Worm (Caenorhabditis elegans): Measurements from ENCODE around the gene nas-28.

nas-28 gene

DNA sequence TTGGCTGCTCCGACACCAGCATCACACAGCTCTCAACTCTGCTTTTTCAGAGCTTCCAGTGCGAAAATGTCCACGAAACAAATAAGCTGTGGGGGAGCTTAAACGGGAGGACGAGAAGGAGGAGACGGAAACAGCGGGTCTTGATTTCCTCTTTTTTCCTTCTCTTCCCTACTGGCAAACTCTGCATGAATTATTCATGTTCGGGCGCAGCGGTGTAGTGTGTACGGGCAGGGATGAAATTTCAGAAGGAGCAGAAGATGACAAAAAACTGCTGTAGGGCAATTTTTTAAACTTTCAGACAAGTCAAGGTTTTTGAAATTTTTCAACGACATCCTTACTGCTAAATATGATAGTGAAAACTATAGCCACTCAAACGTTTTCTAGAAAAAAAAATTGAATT, 43.7 kb downstream of the nas-28 start:
- TF ChIP-seq sma-9 (GFP tag; optimal IDR thresholded peaks at IDR 0.05) (peak; percentile 28), sma-9 (tag; optimal IDR thresholded peaks at IDR 0.05) (no peak), elt-1 (tag; optimal IDR thresholded peaks at IDR 0.05) (no peak), lsy-2 (tag; optimal IDR thresholded peaks at IDR 0.05) (no peak), lin-13 (GFP tag; optimal IDR thresholded peaks at IDR 0.05) (no peak), peb-1 (tag; optimal IDR thresholded peaks at IDR 0.05) (no peak), fos-1 (tag; optimal IDR thresholded peaks at IDR 0.05) (no peak), unc-55 (GFP tag; optimal IDR thresholded peaks at IDR 0.05) (peak; percentile 45), zag-1 (tag; optimal IDR thresholded peaks at IDR 0.05) (peak; percentile 9), egl-27 (tag; optimal IDR thresholded peaks at IDR 0.05) (no peak), sem-4 (tag; optimal IDR thresholded peaks at IDR 0.05) (no peak), ztf-4 (tag; optimal IDR thresholded peaks at IDR 0.05) (no peak), mdl-1 (tag; optimal IDR thresholded peaks at IDR 0.05) (peak in 1 of 2 experiments; percentile 18), aly-2 (tag; optimal IDR thresholded peaks at IDR 0.05) (no peak), nhr-11 (tag; optimal IDR thresholded peaks at IDR 0.05) (no peak), nhr-25 (tag; optimal IDR thresholded peaks at IDR 0.05) (no peak)

DNA sequence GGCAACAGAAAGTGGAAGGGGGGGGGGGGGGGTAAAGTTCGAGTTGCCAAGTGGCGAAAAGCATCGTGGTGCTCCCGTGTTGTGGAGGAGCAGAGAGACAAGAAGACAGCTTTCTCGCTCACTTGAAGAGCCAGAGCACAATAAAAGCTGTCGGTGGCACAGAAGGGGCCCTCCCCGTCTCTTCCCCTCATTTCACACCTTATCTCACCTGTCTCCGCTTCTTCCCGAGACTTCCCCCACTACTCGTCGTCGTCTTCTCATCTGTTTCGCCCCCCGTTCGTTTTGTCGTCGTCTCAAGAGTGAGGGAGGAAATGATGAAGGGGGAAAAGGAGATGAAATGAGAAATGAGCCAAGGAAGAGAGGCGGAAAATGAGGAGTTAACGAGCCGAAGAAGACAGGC, 44.6 kb downstream of the nas-28 start:
- TF ChIP-seq ZK546.5 (tag; optimal IDR thresholded peaks at IDR 0.05) = no peak
- TF ChIP-seq unc-55 (GFP tag; optimal IDR thresholded peaks at IDR 0.05) = peak; percentile 48
- no peak for TF ChIP-seq snpc-4 (tag; optimal IDR thresholded peaks at IDR 0.05)
- TF ChIP-seq F13H6.1 (tag; optimal IDR thresholded peaks at IDR 0.05) = peak; percentile 82
- TF ChIP-seq nhr-237 (tag; optimal IDR thresholded peaks at IDR 0.05) = no peak
- TF ChIP-seq skn-1 (tag; optimal IDR thresholded peaks at IDR 0.05) = no peak
- TF ChIP-seq egl-27 (tag; optimal IDR thresholded peaks at IDR 0.05) = no peak
- TF ChIP-seq fos-1 (tag; optimal IDR thresholded peaks at IDR 0.05) = no peak
- TF ChIP-seq nhr-77 (tag; optimal IDR thresholded peaks at IDR 0.05) = no peak
- TF ChIP-seq nhr-10 (tag; optimal IDR thresholded peaks at IDR 0.05) = no peak
- no peak for TF ChIP-seq blmp-1 (tag; optimal IDR thresholded peaks at IDR 0.05; ENCODE audit: insufficient read depth)
- peak; percentile 13 for TF ChIP-seq sma-9 (GFP tag; optimal IDR thresholded peaks at IDR 0.05)
- no peak for TF ChIP-seq sma-9 (tag; optimal IDR thresholded peaks at IDR 0.05)
- TF ChIP-seq ztf-4 (tag; optimal IDR thresholded peaks at IDR 0.05) = no peak
- TF ChIP-seq unc-62 (GFP tag; optimal IDR thresholded peaks at IDR 0.05) = no peak
- peak; percentile 12 for TF ChIP-seq lin-13 (GFP tag; optimal IDR thresholded peaks at IDR 0.05)
- no peak for TF ChIP-seq nhr-12 (tag; optimal IDR thresholded peaks at IDR 0.05)
- no peak for TF ChIP-seq aly-2 (tag; optimal IDR thresholded peaks at IDR 0.05)
- TF ChIP-seq lsy-2 (tag; optimal IDR thresholded peaks at IDR 0.05) = peak in 1 of 2 experiments; percentile 18
- peak; percentile 32 for TF ChIP-seq C34F6.9 (tag; optimal IDR thresholded peaks at IDR 0.05)
- TF ChIP-seq nhr-11 (tag; optimal IDR thresholded peaks at IDR 0.05) = no peak
- no peak for TF ChIP-seq zag-1 (tag; optimal IDR thresholded peaks at IDR 0.05)
- TF ChIP-seq gmeb-1 (tag; optimal IDR thresholded peaks at IDR 0.05) = no peak
- TF ChIP-seq elt-1 (tag; optimal IDR thresholded peaks at IDR 0.05) = no peak
- peak; percentile 23 for TF ChIP-seq nhr-129 (tag; optimal IDR thresholded peaks at IDR 0.05)
- TF ChIP-seq sem-4 (tag; optimal IDR thresholded peaks at IDR 0.05) = no peak
- TF ChIP-seq nhr-21 (tag; optimal IDR thresholded peaks at IDR 0.05) = no peak
- no peak for TF ChIP-seq mab-5 (tag; optimal IDR thresholded peaks at IDR 0.05)

- TF ChIP-seq lin-11 (tag; optimal IDR thresholded peaks at IDR 0.05) (peak; percentile 16), nhr-21 (tag; optimal IDR thresholded peaks at IDR 0.05) (no peak), sma-9 (GFP tag; optimal IDR thresholded peaks at IDR 0.05) (peak; percentile 92), sma-9 (tag; optimal IDR thresholded peaks at IDR 0.05) (no peak), mdl-1 (tag; optimal IDR thresholded peaks at IDR 0.05) (peak; percentile 46 to 51), ama-1 (optimal IDR thresholded peaks at IDR 0.05) (no peak), C34F6.9 (tag; optimal IDR thresholded peaks at IDR 0.05) (peak; percentile 77), lsy-2 (tag; optimal IDR thresholded peaks at IDR 0.05) (peak; percentile 31 to 79), peb-1 (tag; optimal IDR thresholded peaks at IDR 0.05) (no peak), Y55F3AM.14 (GFP tag; optimal IDR thresholded peaks at IDR 0.05) (peak; percentile 84), unc-55 (GFP tag; optimal IDR thresholded peaks at IDR 0.05) (peak; percentile 76), crh-2 (tag; optimal IDR thresholded peaks at IDR 0.05) (peak; percentile 81), alr-1 (tag; optimal IDR thresholded peaks at IDR 0.05) (no peak), nhr-6 (tag; optimal IDR thresholded peaks at IDR 0.05) (peak; percentile 49), zag-1 (tag; optimal IDR thresholded peaks at IDR 0.05) (peak; percentile 93), unc-62 (GFP tag; optimal IDR thresholded peaks at IDR 0.05) (no peak), ztf-4 (tag; optimal IDR thresholded peaks at IDR 0.05) (peak; percentile 62), sem-4 (tag; optimal IDR thresholded peaks at IDR 0.05) (peak; percentile 87), ZK546.5 (tag; optimal IDR thresholded peaks at IDR 0.05) (peak; percentile 20), F13H6.1 (tag; optimal IDR thresholded peaks at IDR 0.05) (peak; percentile 93), nhr-25 (tag; optimal IDR thresholded peaks at IDR 0.05) (no peak), egl-27 (tag; optimal IDR thresholded peaks at IDR 0.05) (peak; percentile 53), nhr-129 (tag; optimal IDR thresholded peaks at IDR 0.05) (peak; percentile 71), lin-13 (GFP tag; optimal IDR thresholded peaks at IDR 0.05) (peak; percentile 73), snpc-4 (tag; optimal IDR thresholded peaks at IDR 0.05) (no peak), mab-5 (tag; optimal IDR thresholded peaks at IDR 0.05) (peak; percentile 54), elt-3 (tag; optimal IDR thresholded peaks at IDR 0.05) (no peak)
Measured at ce11 chrIII:6137431-6137830, 45.6 kb downstream of the nas-28 start.

Measured in whole organism, L2 larva.